Worm (Caenorhabditis elegans) whole organism, midembryonic: ENCODE measurements around the gene ace-4.
A peak's percentile ranks its signal among the peaks of the same experiment; 100 is the strongest.

Source experiments
- T22C8.4 ChIP-seq: fragments of 200-800 bp; sonication (Bioruptor generic); IDR thresholded peaks from 2 replicates; pipeline ENCODE4 v1.3.6; 2022; ENCODE audit warnings: missing genetic modification characterization, missing compliant biosample characterization
- cog-1 ChIP-seq: sonication (generic microtip); optimal IDR thresholded peaks from 2 replicates; lab custom pipeline; 2016; ENCODE audit warnings: missing genetic modification characterization, missing compliant biosample characterization
- flt-1 ChIP-seq: fragments of 200-800 bp; sonication (Bioruptor generic); IDR thresholded peaks from 2 replicates; pipeline ENCODE4 v1.3.6; 2022; ENCODE audit warnings: missing genetic modification characterization, missing compliant biosample characterization
- klf-2 ChIP-seq: fragments of 200-800 bp; sonication (Bioruptor generic); conservative IDR thresholded peaks from 2 replicates; pipeline ENCODE4 v1.3.6; 2022; ENCODE audit warnings: missing genetic modification reagents, missing genetic modification characterization, missing compliant biosample characterization
- med-1 ChIP-seq: sonication (generic microtip); optimal IDR thresholded peaks from 2 replicates; lab custom pipeline; 2017; ENCODE audit warnings: missing genetic modification characterization, mild to moderate bottlenecking, missing compliant biosample characterization, antibody characterized with exemption, missing genetic modification reagents; ENCODE audit not compliant: insufficient read depth
- ref-1 ChIP-seq: fragments of 200-800 bp; sonication (Bioruptor generic); conservative IDR thresholded peaks from 2 replicates; pipeline ENCODE4 v1.3.6; 2022; ENCODE audit warnings: missing genetic modification reagents, missing genetic modification characterization, missing compliant biosample characterization
- tab-1 ChIP-seq: fragments of 200-800 bp; sonication (Bioruptor generic); IDR thresholded peaks from 2 replicates; pipeline ENCODE4 v1.3.6; 2022; ENCODE audit warnings: missing genetic modification characterization, missing compliant biosample characterization
- ztf-23 ChIP-seq: fragments of 200-800 bp; sonication (Bioruptor generic); IDR thresholded peaks from 2 replicates; pipeline ENCODE4 v1.3.6; 2022; ENCODE audit warnings: missing genetic modification reagents, missing genetic modification characterization, missing compliant biosample characterization
- ztf-29 ChIP-seq: fragments of 200-800 bp; sonication (Bioruptor generic); IDR thresholded peaks from 2 replicates; pipeline ENCODE4 v1.3.6; 2022; ENCODE audit warnings: missing genetic modification reagents, missing genetic modification characterization, missing compliant biosample characterization

ce11 chrII:14247748-14248502 is 50.1 kb downstream of the ace-4 start:
- TF ChIP-seq ref-1 (GFP tag; lab: Robert Waterston, UW) (no peak), ztf-23 (GFP tag; lab: Robert Waterston, UW) (no peak), T22C8.4 (GFP tag; lab: Robert Waterston, UW) (no peak), tab-1 (GFP tag; lab: Robert Waterston, UW) (no peak), cog-1 (tag; lab: Kevin White, UChicago) (no peak), flt-1 (GFP tag; lab: Robert Waterston, UW) (peak; percentile 69), ztf-29 (GFP tag; lab: Robert Waterston, UW) (no peak), med-1 (peak; percentile 24), klf-2 (no peak)
